Worm (Caenorhabditis elegans) whole organism, L4/young adult: ENCODE data around the gene srh-17.

Source experiments
- W03F9.2 ChIP-seq: fragments of 150-350 bp; optimal IDR thresholded peaks from 2 replicates; lab custom pipeline; 2014; ENCODE audit warnings: missing biosample characterization, missing genetic modification characterization
- him-1 ChIP-seq: sonication (generic microtip); optimal IDR thresholded peaks from 2 replicates; lab custom pipeline; 2016; ENCODE audit warnings: missing genotype, missing genetic modification reagents, missing genetic modification characterization, missing compliant biosample characterization

DNA sequence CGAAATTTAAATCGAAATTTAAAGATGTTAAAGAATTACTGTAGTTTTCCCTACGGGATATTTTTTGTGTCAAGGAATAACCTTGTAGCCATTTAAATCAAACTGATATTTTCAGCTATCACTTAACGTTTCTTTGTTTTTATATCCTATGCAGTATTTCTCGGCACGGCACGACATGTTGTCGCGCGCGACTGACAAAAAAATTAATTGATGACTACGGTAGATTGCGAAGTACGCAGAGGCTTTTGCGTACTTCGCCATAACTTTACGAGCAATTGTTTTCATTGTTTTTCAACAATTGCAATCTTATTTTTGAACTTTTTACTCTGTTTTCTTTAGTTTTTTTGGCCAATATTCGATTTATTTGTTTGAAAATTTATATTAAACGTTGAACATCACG is 36.9 kb downstream of the srh-17 start:
- TF ChIP-seq him-1 (tag; lab: Kevin White, UChicago), result no peak
- no peak for TF ChIP-seq W03F9.2 (tag; lab: Kevin White, UChicago)
